Worm (Caenorhabditis elegans) whole organism, mixed stage, embryonic: ENCODE results near the gene T25D1.3.

Experiments
- M03D4.4 ChIP-seq: sonication (generic microtip); optimal IDR thresholded peaks from 2 replicates; lab custom pipeline; 2017; ENCODE audit warnings: mild to moderate bottlenecking, missing genetic modification characterization, missing compliant biosample characterization
- bed-3 ChIP-seq: fragments of 200-800 bp; sonication (Bioruptor generic); optimal IDR thresholded peaks from 3 replicates; lab custom pipeline; 2018; ENCODE audit warnings: mild to moderate bottlenecking, missing genetic modification characterization, moderate library complexity, missing compliant biosample characterization
- blmp-1 ChIP-seq: fragments of 150-350 bp; optimal IDR thresholded peaks from 2 replicates; lab custom pipeline; 2014; ENCODE audit warnings: missing biosample characterization, missing genetic modification characterization
- ceh-43 ChIP-seq: fragments of 200-800 bp; sonication (Bioruptor generic); optimal IDR thresholded peaks from 2 replicates; lab custom pipeline; 2018; ENCODE audit warnings: mild to moderate bottlenecking, missing genetic modification characterization, moderate library complexity, missing compliant biosample characterization
- ceh-83 ChIP-seq: fragments of 200-800 bp; sonication (Bioruptor generic); optimal IDR thresholded peaks from 2 replicates; lab custom pipeline; 2018; ENCODE audit warnings: mild to moderate bottlenecking, missing genetic modification characterization, missing compliant biosample characterization
- ces-1 ChIP-seq: fragments of 150-350 bp; optimal IDR thresholded peaks from 2 replicates; lab custom pipeline; 2014; ENCODE audit warnings: missing biosample characterization, missing genetic modification reagents, missing genetic modification characterization
- cnd-1 ChIP-seq: fragments of 200-800 bp; sonication (Bioruptor generic); optimal IDR thresholded peaks from 2 replicates; lab custom pipeline; 2018; ENCODE audit warnings: mild to moderate bottlenecking, missing genetic modification characterization, missing compliant biosample characterization
- drap-1 ChIP-seq: fragments of 200-800 bp; sonication (Bioruptor generic); optimal IDR thresholded peaks from 3 replicates; lab custom pipeline; 2018; ENCODE audit warnings: mild to moderate bottlenecking, missing genetic modification characterization, missing compliant biosample characterization
- elt-1 ChIP-seq: sonication (generic microtip); optimal IDR thresholded peaks from 2 replicates; lab custom pipeline; 2017; ENCODE audit warnings: missing genetic modification characterization, mild to moderate bottlenecking, missing compliant biosample characterization, antibody characterized with exemption, moderate library complexity, borderline replicate concordance; ENCODE audit not compliant: insufficient read depth
- elt-3 ChIP-seq: fragments of 150-350 bp; optimal IDR thresholded peaks from 2 replicates; lab custom pipeline; 2014; ENCODE audit warnings: missing biosample characterization, missing genetic modification characterization
- ham-2 ChIP-seq: fragments of 200-800 bp; sonication (Bioruptor generic); optimal IDR thresholded peaks from 2 replicates; lab custom pipeline; 2018; ENCODE audit warnings: mild to moderate bottlenecking, missing genetic modification characterization, missing compliant biosample characterization
- hlh-1 ChIP-seq: fragments of 150-350 bp; optimal IDR thresholded peaks from 2 replicates; lab custom pipeline; 2014; ENCODE audit warnings: missing biosample characterization, missing genetic modification reagents, missing genetic modification characterization
- lin-32 ChIP-seq: fragments of 200-800 bp; sonication (Bioruptor generic); optimal IDR thresholded peaks from 2 replicates; lab custom pipeline; 2018; ENCODE audit warnings: mild to moderate bottlenecking, missing genetic modification characterization, missing compliant biosample characterization
- lsy-2 ChIP-seq: fragments of 150-350 bp; optimal IDR thresholded peaks from 2 replicates; lab custom pipeline; 2014; ENCODE audit warnings: missing biosample characterization, missing genetic modification characterization
- mls-2 ChIP-seq: sonication (generic microtip); optimal IDR thresholded peaks from 2 replicates; lab custom pipeline; 2016; ENCODE audit warnings: mild to moderate bottlenecking, missing genetic modification characterization, moderate library complexity, missing compliant biosample characterization
- nhr-2 ChIP-seq: fragments of 150-350 bp; optimal IDR thresholded peaks from 2 replicates; lab custom pipeline; 2014; ENCODE audit warnings: missing biosample characterization, missing genetic modification characterization
- nhr-76 ChIP-seq: sonication (generic microtip); optimal IDR thresholded peaks from 2 replicates; lab custom pipeline; 2017; ENCODE audit warnings: missing biosample characterization, missing genetic modification characterization
- pha-4 ChIP-seq: fragments of 150-350 bp; optimal IDR thresholded peaks from 2 replicates; lab custom pipeline; 2018; ENCODE audit warnings: missing biosample characterization, missing genetic modification reagents, missing genetic modification characterization
- snpc-4 ChIP-seq: fragments of 150-350 bp; optimal IDR thresholded peaks from 2 replicates; lab custom pipeline; 2014; ENCODE audit warnings: missing biosample characterization, missing genetic modification characterization
- tbx-8 ChIP-seq: fragments of 200-800 bp; sonication (Bioruptor generic); optimal IDR thresholded peaks from 2 replicates; lab custom pipeline; 2018; ENCODE audit warnings: mild to moderate bottlenecking, missing genetic modification characterization, moderate library complexity, missing compliant biosample characterization
- unc-120 ChIP-seq: sonication (generic microtip); optimal IDR thresholded peaks from 2 replicates; lab custom pipeline; 2017; ENCODE audit warnings: missing genetic modification characterization, missing compliant biosample characterization; ENCODE audit not compliant: poor library complexity, severe bottlenecking
- unc-62 ChIP-seq: fragments of 150-350 bp; optimal IDR thresholded peaks from 2 replicates; lab custom pipeline; 2014; ENCODE audit warnings: missing biosample characterization, missing genetic modification reagents, missing genetic modification characterization
- zip-8 ChIP-seq: fragments of 150-350 bp; optimal IDR thresholded peaks from 2 replicates; lab custom pipeline; 2014; ENCODE audit warnings: missing biosample characterization, missing genetic modification characterization
- ztf-11 ChIP-seq: fragments of 150-350 bp; optimal IDR thresholded peaks from 2 replicates; lab custom pipeline; 2014; ENCODE audit warnings: missing biosample characterization, missing genetic modification characterization

Gene T25D1.3

DNA sequence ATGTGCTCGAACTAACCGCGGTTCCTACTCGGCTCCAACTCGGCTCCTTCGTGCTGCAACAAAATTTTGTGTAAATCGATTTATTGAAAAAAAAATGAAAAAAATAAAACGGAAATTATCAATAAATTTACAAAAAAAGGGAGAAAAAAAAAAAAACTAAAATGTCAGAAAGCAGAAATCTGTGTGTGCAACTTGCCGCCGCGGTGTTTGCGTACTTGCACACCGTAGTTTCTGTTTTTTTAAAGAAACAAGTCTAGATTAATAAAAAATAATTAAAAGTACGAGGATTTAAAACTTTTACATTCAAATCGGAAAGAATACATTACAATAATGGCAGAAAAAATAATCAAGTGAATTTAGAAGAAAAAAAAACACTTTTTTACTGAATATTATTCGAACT is 16.3 kb downstream of the T25D1.3 start:
- TF ChIP-seq drap-1 (no peak), lsy-2 (tag; lab: Kevin White, UChicago) (peak; percentile 27)

DNA sequence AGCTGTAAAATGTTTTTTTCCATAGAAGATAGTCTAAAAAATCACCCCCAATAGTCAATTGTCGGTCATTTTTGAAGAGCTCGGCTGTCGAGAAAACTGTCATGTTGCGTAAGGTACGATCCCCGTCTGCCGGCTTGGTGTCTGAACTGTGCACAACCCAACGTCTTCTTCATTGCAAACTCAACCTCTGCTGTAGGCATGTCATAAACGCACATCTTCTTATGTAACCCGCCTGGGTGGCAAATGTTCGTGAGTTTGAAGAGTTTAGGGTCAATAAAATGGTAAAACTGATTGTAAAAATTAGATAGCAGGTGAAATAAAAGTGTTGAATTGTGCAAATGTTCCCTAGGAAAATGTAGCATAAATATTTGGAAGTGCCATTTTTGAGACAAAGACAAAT is 18.9 kb downstream of the T25D1.3 start:
- TF ChIP-seq nhr-2 (tag; lab: Kevin White, UChicago) (peak; percentile 69), pha-4 (tag; lab: Kevin White, UChicago) (no peak)

DNA sequence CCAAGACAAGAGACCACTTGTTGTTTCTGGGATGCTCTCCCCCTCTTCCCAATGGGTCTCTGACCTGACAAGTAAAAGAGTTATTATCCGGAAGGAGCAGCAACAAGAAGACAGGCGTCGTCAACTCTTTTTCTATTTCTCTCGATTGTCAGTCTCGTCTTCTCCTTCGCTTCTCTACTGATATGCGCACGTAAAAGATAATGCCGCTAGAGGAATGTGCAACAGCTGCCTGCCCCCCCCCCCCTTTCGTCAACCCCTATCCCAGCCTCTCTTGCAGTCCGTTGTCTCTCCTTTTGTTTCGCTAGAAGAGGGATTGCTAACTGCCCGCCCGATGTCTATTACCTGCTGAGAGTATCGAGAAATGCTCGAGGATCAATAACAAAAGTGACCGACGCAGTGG is 20.2 kb downstream of the T25D1.3 start:
- TF ChIP-seq unc-120 (peak; percentile 100), lsy-2 (tag; lab: Kevin White, UChicago) (peak; percentile 11), snpc-4 (tag; lab: Kevin White, UChicago) (no peak), elt-1 (tag; lab: Kevin White, UChicago) (no peak), M03D4.4 (tag; lab: Kevin White, UChicago) (peak; percentile 72), unc-62 (GFP tag; lab: Kevin White, UChicago) (peak; percentile 89), cnd-1 (peak; percentile 24), hlh-1 (tag; lab: Kevin White, UChicago) (peak; percentile 97)

DNA sequence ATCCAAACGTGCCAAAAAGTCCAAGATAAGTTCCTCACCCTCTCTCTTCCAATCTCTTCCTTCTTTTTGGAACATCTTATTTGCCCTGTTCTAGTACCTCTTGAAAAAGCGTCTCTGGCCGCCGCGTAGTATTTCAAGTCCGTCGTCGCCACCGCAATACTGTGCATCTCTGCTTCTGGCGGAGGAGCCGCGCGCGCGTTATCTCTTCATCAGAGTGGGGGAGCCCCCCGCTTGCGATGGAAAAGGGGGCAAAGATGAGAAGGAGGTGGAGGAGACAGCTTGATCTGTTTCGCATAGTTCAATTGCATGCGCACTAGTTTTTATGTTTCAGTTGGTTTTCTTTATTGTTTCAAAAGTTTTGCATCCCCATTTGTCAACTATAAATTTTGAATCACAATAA is 22.4 kb downstream of the T25D1.3 start:
- TF ChIP-seq M03D4.4 (tag; lab: Kevin White, UChicago) (peak; percentile 30), lin-32 (no peak), snpc-4 (tag; lab: Kevin White, UChicago) (no peak)

DNA sequence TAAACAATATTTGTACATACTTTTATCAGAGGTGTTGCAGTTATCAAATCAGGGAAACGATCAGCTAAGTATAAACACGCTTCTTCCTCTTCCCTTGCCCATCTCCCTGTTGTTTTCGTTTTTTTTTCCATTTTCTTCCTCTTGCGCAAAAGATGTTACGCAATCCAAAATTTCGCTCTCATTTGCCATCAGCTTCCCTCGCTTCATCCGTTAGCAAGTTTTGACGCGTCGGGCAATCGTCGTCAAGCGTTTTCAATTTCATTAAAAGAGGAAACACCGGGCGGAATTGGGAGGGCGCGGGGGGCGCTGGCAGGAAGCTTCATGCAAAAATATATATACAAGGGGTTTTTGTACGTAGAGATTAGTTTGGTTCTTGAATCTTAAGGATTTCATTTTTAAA is 24.5 kb downstream of the T25D1.3 start:
- TF ChIP-seq blmp-1 (tag; lab: Kevin White, UChicago) = peak; percentile 76
- peak; percentile 36 for TF ChIP-seq zip-8 (tag; lab: Kevin White, UChicago)
- no peak for TF ChIP-seq elt-3 (tag; lab: Kevin White, UChicago)
- TF ChIP-seq ceh-43 (GFP tag; lab: Kevin White, UChicago) = no peak
- TF ChIP-seq nhr-76 (tag; lab: Kevin White, UChicago) = no peak

DNA sequence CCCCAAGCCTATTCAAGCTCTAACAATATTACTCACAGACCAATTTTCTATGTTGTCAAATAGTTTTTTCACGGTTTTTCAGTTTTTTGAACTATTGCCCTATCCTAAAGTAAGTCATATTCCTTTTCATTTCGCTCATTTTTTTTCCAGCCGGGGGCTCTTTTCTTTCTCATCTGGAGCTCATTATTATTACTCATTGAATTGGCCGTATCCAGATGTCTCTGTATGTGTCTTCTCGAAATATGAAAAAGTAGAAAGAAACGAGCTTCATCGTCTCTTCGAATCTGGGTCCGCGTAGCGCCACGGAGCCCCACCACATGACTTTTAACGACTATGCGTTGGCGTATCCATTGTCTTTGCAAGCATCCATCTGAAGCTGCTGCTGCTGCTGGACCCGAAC is 25.0 kb downstream of the T25D1.3 start:
- TF ChIP-seq lin-32 = no peak
- no peak for TF ChIP-seq bed-3 (GFP tag; lab: Kevin White, UChicago)
- TF ChIP-seq hlh-1 (tag; lab: Kevin White, UChicago) = no peak
- TF ChIP-seq ces-1 (GFP tag; lab: Kevin White, UChicago) = no peak
- TF ChIP-seq mls-2 = no peak
- no peak for TF ChIP-seq snpc-4 (tag; lab: Kevin White, UChicago)

DNA sequence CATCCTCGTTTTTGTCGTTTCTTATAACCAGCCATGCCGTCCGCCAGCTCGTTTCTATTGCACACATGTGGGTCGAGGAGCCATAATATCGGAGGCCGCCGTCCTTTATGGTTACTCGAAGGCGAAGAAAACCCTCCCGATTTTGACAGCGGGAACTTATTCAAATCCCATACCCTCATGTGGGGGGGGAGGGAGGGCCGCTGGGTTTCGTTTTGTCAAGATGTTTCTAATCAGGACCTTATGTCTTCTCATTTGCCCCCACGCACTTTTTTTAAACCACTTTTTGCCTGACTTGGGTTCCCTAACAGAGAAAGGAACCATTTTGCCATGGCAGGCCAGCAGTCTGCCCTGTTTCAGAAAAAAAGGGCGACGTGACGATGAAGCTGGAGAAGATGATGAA is 27.1 kb downstream of the T25D1.3 start:
- TF ChIP-seq unc-120 (no peak), zip-8 (tag; lab: Kevin White, UChicago) (no peak), ceh-83 (GFP tag; lab: Kevin White, UChicago) (no peak), ham-2 (GFP tag; lab: Kevin White, UChicago) (no peak)

DNA sequence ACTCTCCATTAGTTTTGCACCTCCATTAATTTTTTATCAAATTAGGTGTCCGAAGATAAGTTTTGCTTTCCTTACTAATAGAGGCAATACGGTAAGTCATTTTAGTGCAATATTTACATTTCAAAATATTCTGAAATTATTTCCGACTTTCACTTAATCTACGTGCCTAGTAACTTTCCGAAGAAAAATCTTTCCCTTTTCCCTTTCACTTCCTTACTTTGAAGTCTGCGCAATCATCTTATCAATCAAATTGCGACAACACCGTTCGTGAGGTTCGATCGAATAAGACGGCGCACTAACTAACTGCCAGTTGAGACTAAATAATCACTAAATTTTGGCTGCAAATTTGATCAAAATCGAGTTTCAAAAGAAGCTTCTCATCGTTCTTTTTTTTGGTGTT is 28.4 kb downstream of the T25D1.3 start:
- TF ChIP-seq blmp-1 (tag; lab: Kevin White, UChicago) = peak; percentile 31
- no peak for TF ChIP-seq nhr-2 (tag; lab: Kevin White, UChicago)
- no peak for TF ChIP-seq lsy-2 (tag; lab: Kevin White, UChicago)
- TF ChIP-seq ztf-11 = no peak
- TF ChIP-seq, all 35 proteins: peak for 1

DNA sequence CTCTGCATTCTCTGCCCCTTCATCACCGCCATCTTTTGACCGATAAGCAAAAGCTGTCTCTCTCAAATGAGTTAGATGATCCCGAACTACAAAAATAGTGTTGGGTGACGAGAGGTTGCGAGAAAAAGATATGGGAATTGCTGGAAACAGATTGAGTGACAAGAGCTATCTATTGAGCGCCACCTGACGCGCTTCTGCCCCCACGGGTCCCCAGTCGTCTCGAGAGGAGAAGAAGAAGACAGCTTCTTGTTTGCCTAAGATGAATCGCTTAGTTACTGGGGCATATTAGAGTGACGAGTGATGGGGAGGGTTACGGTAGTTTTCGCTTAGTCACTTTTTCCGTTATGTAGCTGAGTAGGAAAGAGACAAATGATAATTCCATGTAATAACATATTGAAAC is 29.1 kb downstream of the T25D1.3 start:
- TF ChIP-seq hlh-1 (tag; lab: Kevin White, UChicago) = peak; percentile 99
- peak; percentile 96 for TF ChIP-seq unc-120
- peak; percentile 23 for TF ChIP-seq lsy-2 (tag; lab: Kevin White, UChicago)
- no peak for TF ChIP-seq ham-2 (GFP tag; lab: Kevin White, UChicago)
- TF ChIP-seq tbx-8 (GFP tag; lab: Kevin White, UChicago) = no peak
- peak; percentile 99 for TF ChIP-seq unc-62 (GFP tag; lab: Kevin White, UChicago)
- no peak for TF ChIP-seq cnd-1
